Worm (Caenorhabditis elegans) whole organism, midembryonic: ENCODE measurements around the gene nep-11.

ENCODE experiments used
- cog-1 ChIP-seq: sonication (generic microtip); optimal IDR thresholded peaks from 2 replicates; lab custom pipeline; 2016; ENCODE audit warnings: missing genetic modification characterization, missing compliant biosample characterization
- flt-1 ChIP-seq: fragments of 200-800 bp; sonication (Bioruptor generic); IDR thresholded peaks from 2 replicates; pipeline ENCODE4 v1.3.6; 2022; ENCODE audit warnings: missing genetic modification characterization, missing compliant biosample characterization
- ref-1 ChIP-seq: fragments of 200-800 bp; sonication (Bioruptor generic); conservative IDR thresholded peaks from 2 replicates; pipeline ENCODE4 v1.3.6; 2022; ENCODE audit warnings: missing genetic modification reagents, missing genetic modification characterization, missing compliant biosample characterization
- ztf-23 ChIP-seq: fragments of 200-800 bp; sonication (Bioruptor generic); IDR thresholded peaks from 2 replicates; pipeline ENCODE4 v1.3.6; 2022; ENCODE audit warnings: missing genetic modification reagents, missing genetic modification characterization, missing compliant biosample characterization

- peak; percentile 72 for TF ChIP-seq ztf-23
- peak; percentile 14 for TF ChIP-seq cog-1 (tag; lab: Kevin White, UChicago)
- peak; percentile 46; the same call in 1 of the 2 replicates for TF ChIP-seq ref-1 (GFP tag; lab: Robert Waterston, UW)
- peak; percentile 85 for TF ChIP-seq flt-1 (GFP tag; lab: Robert Waterston, UW)
Measured at ce11 chrII:3439244-3439698, 13.9 kb upstream of the nep-11 start.
